Worm (Caenorhabditis elegans): ENCODE results near the gene F19H6.5.

DNA sequence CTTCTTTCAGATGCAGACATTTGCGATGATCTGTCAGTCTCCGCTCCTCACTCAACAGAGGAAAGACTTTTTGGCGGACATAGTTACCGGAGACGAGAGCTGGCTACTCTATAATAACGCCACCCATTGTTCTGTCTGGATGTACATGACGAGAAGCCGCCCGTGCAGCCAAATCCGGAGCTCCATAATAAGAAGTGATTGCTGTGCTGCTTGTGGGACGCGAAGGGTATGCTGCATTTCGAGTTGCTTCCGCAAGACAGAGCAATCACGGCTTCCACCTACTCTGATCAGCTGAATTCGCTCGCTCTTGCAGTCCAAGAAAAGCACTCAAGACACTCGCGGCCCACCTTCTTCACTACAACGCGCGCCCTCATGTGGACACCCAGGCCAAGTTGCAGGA lies 50.9 kb downstream of the F19H6.5 start:
- no peak for TF ChIP-seq ref-1 (GFP tag; conservative IDR thresholded peaks at IDR 0.05)
- TF ChIP-seq ztf-29 (GFP tag; IDR thresholded peaks at IDR 0.05) = no peak
- no peak for TF ChIP-seq med-1 (GFP tag; optimal IDR thresholded peaks at IDR 0.05; ENCODE audit: insufficient read depth)
- no peak for TF ChIP-seq T22C8.4 (GFP tag; IDR thresholded peaks at IDR 0.05)
- TF ChIP-seq ztf-23 (GFP tag; IDR thresholded peaks at IDR 0.05) = no peak
- no peak for TF ChIP-seq flt-1 (GFP tag; IDR thresholded peaks at IDR 0.05)
- no peak for TF ChIP-seq cog-1 (tag; optimal IDR thresholded peaks at IDR 0.05)
- TF ChIP-seq klf-2 (GFP tag; conservative IDR thresholded peaks at IDR 0.05) = no peak
- no peak for TF ChIP-seq tab-1 (GFP tag; IDR thresholded peaks at IDR 0.05)

Measured in whole organism, midembryonic.